Worm (Caenorhabditis elegans) whole organism, early embryonic: ENCODE results near the gene M03A1.8.

Experiments
- F13C5.2 ChIP-seq: sonication (generic microtip); optimal IDR thresholded peaks from 2 replicates; lab custom pipeline; 2017; ENCODE audit warnings: mild to moderate bottlenecking, missing genetic modification characterization, inconsistent platforms, missing compliant biosample characterization
- aly-1 ChIP-seq: sonication (generic microtip); optimal IDR thresholded peaks from 2 replicates; lab custom pipeline; 2016; ENCODE audit warnings: missing genetic modification characterization, missing compliant biosample characterization
- ama-1 ChIP-seq: fragments of 150-350 bp; optimal IDR thresholded peaks from 2 replicates; lab custom pipeline; 2014
- ceh-13 ChIP-seq: fragments of 200-800 bp; sonication (Bioruptor generic); optimal IDR thresholded peaks from 2 replicates; lab custom pipeline; 2018; ENCODE audit warnings: mild to moderate bottlenecking, missing genetic modification characterization, missing compliant biosample characterization
- ceh-36 ChIP-seq: sonication (generic microtip); optimal IDR thresholded peaks from 2 replicates; lab custom pipeline; 2016; ENCODE audit warnings: missing genetic modification characterization, inconsistent platforms, missing compliant biosample characterization
- flt-1 ChIP-seq: fragments of 200-800 bp; sonication (Bioruptor generic); IDR thresholded peaks from 2 replicates; pipeline ENCODE4 v1.3.6; 2022; ENCODE audit warnings: missing genetic modification characterization, missing compliant biosample characterization
- pes-1 ChIP-seq: fragments of 200-800 bp; sonication (Bioruptor generic); IDR thresholded peaks from 2 replicates; pipeline ENCODE4 v1.3.6; 2022; ENCODE audit warnings: missing genetic modification reagents, missing genetic modification characterization, missing compliant biosample characterization
- sea-1 ChIP-seq: fragments of 200-800 bp; sonication (Bioruptor generic); conservative IDR thresholded peaks from 2 replicates; pipeline ENCODE4 v1.3.6; 2022; ENCODE audit warnings: missing genetic modification characterization, missing compliant biosample characterization
- tbx-37 ChIP-seq: fragments of 200-800 bp; sonication (Bioruptor generic); conservative IDR thresholded peaks from 2 replicates; pipeline ENCODE4 v1.3.6; 2022; ENCODE audit warnings: missing genetic modification reagents, missing genetic modification characterization, missing compliant biosample characterization

ce11 chrII:4565205-4565604 is 5.1 kb downstream of the M03A1.8 start:
- TF ChIP-seq aly-1 (tag; lab: Kevin White, UChicago) = no peak
- TF ChIP-seq ceh-36 (tag; lab: Kevin White, UChicago) = no peak
- no peak for TF ChIP-seq F13C5.2 (tag; lab: Kevin White, UChicago)
- TF ChIP-seq ceh-13 (GFP tag; lab: Kevin White, UChicago) = no peak
- no peak for TF ChIP-seq flt-1
- TF ChIP-seq ama-1 (lab: Kevin White, UChicago) = no peak
- no peak for TF ChIP-seq pes-1 (GFP tag; lab: Robert Waterston, UW)
- TF ChIP-seq sea-1 (GFP tag; lab: Robert Waterston, UW) = no peak
- no peak for TF ChIP-seq tbx-37 (GFP tag; lab: Robert Waterston, UW)
